Worm (Caenorhabditis elegans) whole organism, early embryonic: ENCODE results near the gene srh-184.

Experiments used
- ama-1 ChIP-seq: fragments of 150-350 bp; optimal IDR thresholded peaks from 2 replicates; lab custom pipeline; 2014
- ceh-13 ChIP-seq: fragments of 200-800 bp; sonication (Bioruptor generic); optimal IDR thresholded peaks from 2 replicates; lab custom pipeline; 2018; ENCODE audit warnings: mild to moderate bottlenecking, missing genetic modification characterization, missing compliant biosample characterization
- ceh-36 ChIP-seq: sonication (generic microtip); optimal IDR thresholded peaks from 2 replicates; lab custom pipeline; 2016; ENCODE audit warnings: missing genetic modification characterization, inconsistent platforms, missing compliant biosample characterization
- flt-1 ChIP-seq: fragments of 200-800 bp; sonication (Bioruptor generic); IDR thresholded peaks from 2 replicates; pipeline ENCODE4 v1.3.6; 2022; ENCODE audit warnings: missing genetic modification characterization, missing compliant biosample characterization
- hmbx-1 ChIP-seq: sonication (generic microtip); optimal IDR thresholded peaks from 2 replicates; lab custom pipeline; 2016; ENCODE audit warnings: mild to moderate bottlenecking, missing genetic modification characterization, missing compliant biosample characterization
- hmg-4 ChIP-seq: fragments of 200-800 bp; sonication (Bioruptor generic); optimal IDR thresholded peaks from 2 replicates; lab custom pipeline; 2018; ENCODE audit warnings: mild to moderate bottlenecking, missing genetic modification characterization, missing compliant biosample characterization
- tbx-11 ChIP-seq: fragments of 200-800 bp; sonication (Bioruptor generic); IDR thresholded peaks from 2 replicates; pipeline ENCODE4 v1.3.6; 2022; ENCODE audit warnings: missing genetic modification characterization, missing compliant biosample characterization

ce11 chrV:10807862-10808327 lies 9.9 kb upstream of the srh-184 start, which contains the start of gene plrg-1:
- TF ChIP-seq hmbx-1 (tag; lab: Kevin White, UChicago) = peak; percentile 41
- TF ChIP-seq ama-1 (lab: Kevin White, UChicago) = no peak
- TF ChIP-seq hmg-4 (GFP tag; lab: Kevin White, UChicago) = peak; percentile 88
- TF ChIP-seq flt-1 (GFP tag; lab: Robert Waterston, UW) = peak; percentile 77
- TF ChIP-seq ceh-13 = peak; percentile 64
- TF ChIP-seq tbx-11 (GFP tag; lab: Robert Waterston, UW) = peak; percentile 80
- peak; percentile 88 for TF ChIP-seq ceh-36 (tag; lab: Kevin White, UChicago)
